Worm (Caenorhabditis elegans): ENCODE measurements around the gene Y77E11A.8.
A peak's percentile ranks its signal among the peaks of the same experiment; 100 is the strongest.

The Y77E11A.8 gene

DNA sequence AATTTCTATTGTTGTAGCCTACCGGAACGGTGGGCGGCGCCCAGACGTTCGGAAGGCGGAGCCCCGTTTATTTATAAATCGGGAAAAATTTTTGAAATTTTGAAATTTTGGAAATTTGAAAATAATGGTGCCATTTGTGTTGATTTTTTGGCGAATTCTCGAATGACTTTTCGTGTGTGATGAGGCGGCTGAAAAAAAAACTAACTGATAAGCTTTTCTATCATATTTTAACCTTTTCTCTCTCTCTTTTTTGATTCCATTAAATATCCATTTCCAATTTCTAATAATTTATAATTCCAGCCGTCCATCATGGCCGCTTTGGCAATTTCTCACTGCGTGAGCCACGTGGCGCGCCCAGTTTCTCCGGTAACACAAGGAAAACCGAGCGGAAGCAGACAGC lies 31.9 kb upstream of the Y77E11A.8 start, which contains the start of gene nadk-1:
Gene nadk-1 (plus strand): TSS at position 301 of the 400 bp plus-strand sequence.
- TF ChIP-seq hlh-8 (tag; optimal IDR thresholded peaks at IDR 0.05), result no peak

DNA sequence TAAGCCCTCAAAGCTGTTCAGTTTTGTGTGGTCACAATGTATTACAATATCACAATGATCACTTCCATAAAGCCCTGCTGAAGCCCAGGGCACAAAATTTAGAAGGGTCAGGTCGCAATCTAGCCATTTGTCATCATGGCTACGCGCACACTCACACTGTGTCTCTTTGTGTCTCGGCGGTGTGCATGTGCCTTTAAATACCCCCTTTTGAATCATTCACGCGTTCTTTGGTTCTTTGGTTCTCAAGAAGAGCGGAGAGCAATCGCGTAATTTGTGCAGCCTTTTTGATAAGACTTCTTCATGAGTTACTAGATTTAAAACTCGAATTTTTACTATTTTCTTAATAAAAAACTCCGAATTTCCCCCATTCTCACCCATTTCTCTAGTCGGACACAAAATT lies 30.1 kb upstream of the Y77E11A.8 start:
- TF ChIP-seq K09A11.1 (tag; optimal IDR thresholded peaks at IDR 0.05; ENCODE audit: insufficient read depth), result no peak
- peak; percentile 55 for TF ChIP-seq elt-2 (tag; optimal IDR thresholded peaks at IDR 0.05)

DNA sequence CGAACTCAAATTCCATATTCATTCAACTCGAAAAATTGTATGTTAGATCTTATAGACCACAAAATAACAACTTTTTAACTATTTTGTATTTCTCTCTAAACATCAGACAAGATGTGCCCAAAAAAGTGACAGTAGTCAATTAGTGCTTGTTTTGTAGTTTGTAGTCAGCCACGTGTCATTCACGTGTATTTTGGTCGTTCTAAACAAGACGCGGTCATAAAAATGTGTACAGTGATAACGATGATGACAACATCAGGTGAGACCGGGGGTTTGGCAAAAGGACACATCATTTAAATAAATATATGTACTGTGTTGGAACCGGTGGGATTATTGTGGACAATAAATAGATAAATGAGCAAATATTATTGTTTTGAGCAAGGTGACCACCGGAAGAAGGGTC lies 29.3 kb upstream of the Y77E11A.8 start:
- no peak for TF ChIP-seq ceh-22 (tag; optimal IDR thresholded peaks at IDR 0.05)
- TF ChIP-seq pag-3 (tag; optimal IDR thresholded peaks at IDR 0.05; ENCODE audit: borderline replicate concordance), result no peak
- no peak for TF ChIP-seq ztf-16 (tag; optimal IDR thresholded peaks at IDR 0.05)
- peak; percentile 70 for TF ChIP-seq elt-2 (tag; optimal IDR thresholded peaks at IDR 0.05)
- TF ChIP-seq fkh-10 (GFP tag; optimal IDR thresholded peaks at IDR 0.05), result no peak

DNA sequence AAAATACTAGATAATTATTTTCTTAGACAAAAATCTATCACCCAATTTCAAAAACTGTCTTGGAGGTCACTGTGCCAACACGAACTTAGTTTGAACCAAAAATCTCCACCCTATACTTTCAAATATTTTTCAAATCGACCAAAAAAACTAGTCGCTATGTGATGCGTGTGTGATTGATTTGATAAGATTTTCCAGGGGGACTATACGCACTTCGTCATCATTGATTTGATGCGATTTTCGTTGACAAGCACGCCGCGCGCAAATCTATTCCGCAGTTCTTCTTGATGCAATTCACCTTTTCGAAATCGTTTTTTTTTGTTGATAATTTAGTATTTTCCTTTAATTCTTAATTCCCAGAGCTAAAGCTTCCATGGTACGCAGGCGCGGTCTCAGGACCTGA lies 28.6 kb upstream of the Y77E11A.8 start:
- TF ChIP-seq sox-4 (tag; optimal IDR thresholded peaks at IDR 0.05) (no peak), ceh-2 (tag; optimal IDR thresholded peaks at IDR 0.05) (no peak), hlh-13 (GFP tag; optimal IDR thresholded peaks at IDR 0.05) (no peak), F13H6.1 (tag; optimal IDR thresholded peaks at IDR 0.05) (no peak), ceh-24 (tag; optimal IDR thresholded peaks at IDR 0.05) (no peak), hlh-30 (tag; optimal IDR thresholded peaks at IDR 0.05; ENCODE audit: insufficient read depth) (no peak), elt-2 (tag; optimal IDR thresholded peaks at IDR 0.05) (no peak), unc-55 (GFP tag; optimal IDR thresholded peaks at IDR 0.05) (no peak), K09A11.1 (tag; optimal IDR thresholded peaks at IDR 0.05; ENCODE audit: insufficient read depth) (no peak)

DNA sequence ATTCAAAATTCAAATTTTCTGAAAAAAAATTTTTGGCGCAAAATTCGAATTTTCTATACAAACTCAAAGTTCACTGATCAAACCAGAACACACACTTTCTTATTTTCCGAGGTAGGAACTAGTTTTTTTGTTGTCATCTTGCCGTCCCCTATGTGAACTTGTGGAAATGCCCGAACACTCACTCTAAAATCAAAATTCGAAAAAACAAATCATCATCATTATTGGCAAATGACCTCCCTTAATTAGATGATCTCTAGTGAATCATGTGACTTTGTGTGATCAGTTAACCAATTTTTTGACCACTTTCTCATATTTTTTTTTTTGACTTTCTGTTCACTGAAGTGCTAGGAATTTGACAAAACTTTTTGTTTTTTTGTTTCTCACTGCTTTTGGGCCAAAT lies 27.6 kb upstream of the Y77E11A.8 start:
- TF ChIP-seq nfya-1 (tag; optimal IDR thresholded peaks at IDR 0.05) (no peak), ceh-34 (tag; optimal IDR thresholded peaks at IDR 0.05) (no peak), C38D4.7 (GFP tag; optimal IDR thresholded peaks at IDR 0.05) (no peak), rnt-1 (tag; optimal IDR thresholded peaks at IDR 0.05) (no peak), K09A11.1 (tag; optimal IDR thresholded peaks at IDR 0.05; ENCODE audit: insufficient read depth) (no peak), pros-1 (tag; optimal IDR thresholded peaks at IDR 0.05) (no peak), ttx-3 (tag; optimal IDR thresholded peaks at IDR 0.05) (no peak), unc-55 (GFP tag; optimal IDR thresholded peaks at IDR 0.05) (no peak), ahr-1 (tag; optimal IDR thresholded peaks at IDR 0.05) (no peak), ceh-6 (GFP tag; optimal IDR thresholded peaks at IDR 0.05) (no peak), elt-2 (tag; optimal IDR thresholded peaks at IDR 0.05) (no peak), ceh-2 (tag; optimal IDR thresholded peaks at IDR 0.05) (no peak), odd-2 (tag; optimal IDR thresholded peaks at IDR 0.05) (no peak), hlh-6 (tag; optimal IDR thresholded peaks at IDR 0.05) (no peak), lim-6 (tag; optimal IDR thresholded peaks at IDR 0.05) (no peak), nhr-232 (tag; optimal IDR thresholded peaks at IDR 0.05) (no peak), unc-42 (tag; optimal IDR thresholded peaks at IDR 0.05) (no peak), pat-9 (tag; optimal IDR thresholded peaks at IDR 0.05) (no peak), lin-11 (tag; optimal IDR thresholded peaks at IDR 0.05) (no peak)

DNA sequence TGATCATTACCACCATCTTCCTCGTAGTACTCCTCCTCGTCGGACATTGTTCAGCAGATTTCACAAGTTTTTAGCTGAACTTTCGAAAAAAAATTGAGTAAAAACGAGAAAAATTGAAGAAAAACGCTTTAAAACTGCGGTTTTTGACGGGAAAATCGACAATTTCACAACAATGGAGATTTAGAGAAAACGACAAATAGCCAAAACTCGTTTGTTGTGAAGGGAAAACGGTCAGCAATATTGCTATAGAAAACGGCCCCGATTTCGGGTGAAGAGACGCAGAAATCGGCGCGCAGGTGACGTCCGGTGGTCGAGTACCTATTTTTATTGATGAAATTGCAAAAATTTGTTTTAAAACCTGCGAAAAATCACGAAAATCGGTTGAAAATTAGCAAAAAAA lies 21.1 kb upstream of the Y77E11A.8 start, which contains the start of gene clp-7:
Gene clp-7 (minus strand): TSS at position 47 of the 400 bp plus-strand sequence.
- TF ChIP-seq tbx-2 (tag; optimal IDR thresholded peaks at IDR 0.05), result no peak
- TF ChIP-seq ttx-3 (tag; optimal IDR thresholded peaks at IDR 0.05), result no peak
- TF ChIP-seq madf-2 (tag; optimal IDR thresholded peaks at IDR 0.05), result no peak
- TF ChIP-seq lin-11 (tag; optimal IDR thresholded peaks at IDR 0.05), result no peak
- no peak for TF ChIP-seq K09A11.1 (tag; optimal IDR thresholded peaks at IDR 0.05; ENCODE audit: insufficient read depth)
- no peak for TF ChIP-seq unc-42 (tag; optimal IDR thresholded peaks at IDR 0.05)
- TF ChIP-seq pag-3 (tag; optimal IDR thresholded peaks at IDR 0.05; ENCODE audit: borderline replicate concordance), result no peak
- no peak for TF ChIP-seq ama-1 (optimal IDR thresholded peaks at IDR 0.05)
- no peak for TF ChIP-seq ceh-24 (tag; optimal IDR thresholded peaks at IDR 0.05)
- no peak for TF ChIP-seq nhr-11 (tag; optimal IDR thresholded peaks at IDR 0.05)
- no peak for TF ChIP-seq unc-86 (tag; optimal IDR thresholded peaks at IDR 0.05)
- no peak for TF ChIP-seq npax-4 (tag; optimal IDR thresholded peaks at IDR 0.05)
- no peak for TF ChIP-seq fax-1 (tag; optimal IDR thresholded peaks at IDR 0.05)
- no peak for TF ChIP-seq ceh-9 (tag; optimal IDR thresholded peaks at IDR 0.05)
- TF ChIP-seq pros-1 (tag; optimal IDR thresholded peaks at IDR 0.05), result no peak

Data from whole organism, late embryonic.